Worm (Caenorhabditis elegans) whole organism, late embryonic: ENCODE measurements around the gene srh-203.

Source experiments
- ama-1 ChIP-seq: fragments of 150-350 bp; optimal IDR thresholded peaks from 2 replicates; lab custom pipeline; 2014
- ceh-22 ChIP-seq: sonication (generic microtip); optimal IDR thresholded peaks from 2 replicates; lab custom pipeline; 2017; ENCODE audit warnings: missing biosample characterization, missing genetic modification characterization
- ceh-45 ChIP-seq: fragments of 200-800 bp; sonication (Bioruptor generic); IDR thresholded peaks from 2 replicates; pipeline ENCODE4 v1.3.6; 2022; ENCODE audit warnings: missing genetic modification reagents, missing genetic modification characterization, missing compliant biosample characterization
- che-1 ChIP-seq: sonication (generic microtip); optimal IDR thresholded peaks from 2 replicates; lab custom pipeline; 2016; ENCODE audit warnings: mild to moderate bottlenecking, missing genetic modification characterization, missing compliant biosample characterization
- elt-2 ChIP-seq: sonication (generic microtip); optimal IDR thresholded peaks from 2 replicates; lab custom pipeline; 2016; ENCODE audit warnings: missing genetic modification reagents, missing genetic modification characterization, missing compliant biosample characterization
- hlh-6 ChIP-seq: sonication (generic microtip); optimal IDR thresholded peaks from 2 replicates; lab custom pipeline; 2016; ENCODE audit warnings: missing genotype, missing genetic modification characterization, missing compliant biosample characterization
- hlh-8 ChIP-seq: sonication (generic microtip); optimal IDR thresholded peaks from 2 replicates; lab custom pipeline; 2016; ENCODE audit warnings: missing genotype, missing genetic modification characterization, missing compliant biosample characterization
- pax-1 ChIP-seq: fragments of 150-350 bp; optimal IDR thresholded peaks from 2 replicates; lab custom pipeline; 2014; ENCODE audit warnings: missing biosample characterization, missing genetic modification characterization
- pqm-1 ChIP-seq: sonication (generic microtip); optimal IDR thresholded peaks from 2 replicates; lab custom pipeline; 2016; ENCODE audit warnings: missing genetic modification characterization, missing compliant biosample characterization
- rnt-1 ChIP-seq: sonication (generic microtip); optimal IDR thresholded peaks from 2 replicates; lab custom pipeline; 2016; ENCODE audit warnings: missing genetic modification characterization, missing compliant biosample characterization
- unc-55 ChIP-seq: sonication (generic microtip); optimal IDR thresholded peaks from 2 replicates; lab custom pipeline; 2017; ENCODE audit warnings: missing biosample characterization, missing genetic modification reagents, missing genetic modification characterization
- ztf-16 ChIP-seq: sonication (generic microtip); optimal IDR thresholded peaks from 2 replicates; lab custom pipeline; 2017; ENCODE audit warnings: missing genetic modification characterization, missing compliant biosample characterization

DNA sequence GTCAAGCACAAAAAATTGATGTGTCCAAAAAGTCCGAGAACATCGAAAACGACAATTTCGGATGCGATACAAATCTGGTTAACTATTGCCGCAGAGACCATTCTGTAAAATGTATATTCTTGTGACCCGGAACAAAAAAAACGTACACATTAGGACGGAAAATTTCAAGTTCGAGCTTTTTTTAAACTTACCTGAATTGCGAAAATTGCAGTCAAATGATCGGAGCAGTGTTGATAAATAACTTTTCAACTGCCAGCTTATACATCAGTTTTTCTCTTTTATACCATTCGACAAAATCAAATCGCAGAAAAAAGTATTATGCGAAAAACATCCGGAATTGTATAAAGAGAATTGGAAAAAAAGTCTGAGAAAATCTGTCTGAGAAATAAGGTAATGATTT lies 17.8 kb downstream of the srh-203 start, which contains the start of gene srsx-2:
- TF ChIP-seq pax-1 (tag; lab: Kevin White, UChicago) (no peak), rnt-1 (tag; lab: Kevin White, UChicago) (no peak), hlh-8 (tag; lab: Kevin White, UChicago) (no peak), pqm-1 (no peak), ama-1 (no peak), ceh-22 (tag; lab: Kevin White, UChicago) (no peak), elt-2 (no peak), unc-55 (GFP tag; lab: Kevin White, UChicago) (no peak), ceh-45 (no peak), che-1 (tag; lab: Kevin White, UChicago) (no peak), hlh-6 (tag; lab: Kevin White, UChicago) (no peak), ztf-16 (no peak)
